Fruit fly (Drosophila melanogaster) whole organism, embryonic: ENCODE results near the gene CG42342.

Source experiments
- Adf1 ChIP-seq: fragments of 200-800 bp; sonication (Bioruptor generic); IDR thresholded peaks from 2 replicates; pipeline ENCODE4 v1.3.6; 2022; ENCODE audit warnings: missing biosample characterization, missing genetic modification characterization
- CG10321 ChIP-seq: fragments of 200-800 bp; sonication (Bioruptor generic); IDR thresholded peaks from 2 replicates; pipeline ENCODE4 v1.3.6; 2022; ENCODE audit warnings: missing biosample characterization, missing genetic modification characterization
- CG10543 ChIP-seq: fragments of 200-800 bp; sonication (Bioruptor generic); optimal IDR thresholded peaks from 3 replicates; lab custom pipeline; 2017; ENCODE audit warnings: missing biosample characterization, mild to moderate bottlenecking, missing genetic modification characterization, moderate library complexity
- CG10565 ChIP-seq: fragments of 200-800 bp; sonication (Bioruptor generic); optimal IDR thresholded peaks from 3 replicates; lab custom pipeline; 2016; ENCODE audit warnings: missing biosample characterization, mild to moderate bottlenecking, missing genetic modification characterization
- CG10979 ChIP-seq: fragments of 200-800 bp; sonication (Bioruptor generic); optimal IDR thresholded peaks from 2 replicates; lab custom pipeline; 2018; ENCODE audit warnings: missing biosample characterization, mild to moderate bottlenecking, missing genetic modification characterization, moderate library complexity
- CG11247 ChIP-seq: fragments of 200-800 bp; sonication (Bioruptor generic); IDR thresholded peaks from 2 replicates; pipeline ENCODE4 v1.3.6; 2022; ENCODE audit warnings: missing biosample characterization, missing genetic modification characterization
- CG11504 ChIP-seq: fragments of 200-800 bp; sonication (Bioruptor generic); optimal IDR thresholded peaks from 3 replicates; lab custom pipeline; 2019; ENCODE audit warnings: missing biosample characterization, mild to moderate bottlenecking, missing genetic modification characterization, moderate library complexity
- CG11723 ChIP-seq: fragments of 200-800 bp; sonication (Bioruptor generic); optimal IDR thresholded peaks from 2 replicates; lab custom pipeline; 2017; ENCODE audit warnings: missing biosample characterization, mild to moderate bottlenecking, missing genetic modification characterization
- CG18011 ChIP-seq: fragments of 200-800 bp; sonication (Bioruptor generic); optimal IDR thresholded peaks from 2 replicates; lab custom pipeline; 2017; ENCODE audit warnings: missing biosample characterization, missing genetic modification characterization, mild to moderate bottlenecking, moderate library complexity, missing genotype
- CG1832 ChIP-seq: fragments of 200-800 bp; sonication (Bioruptor generic); optimal IDR thresholded peaks from 2 replicates; lab custom pipeline; 2017; ENCODE audit warnings: missing biosample characterization, mild to moderate bottlenecking, missing genetic modification characterization, inconsistent platforms
- CG2120 ChIP-seq: fragments of 200-800 bp; sonication (Bioruptor generic); optimal IDR thresholded peaks from 3 replicates; lab custom pipeline; 2016; ENCODE audit warnings: missing biosample characterization, missing genetic modification characterization
- CG30431 ChIP-seq: fragments of 200-800 bp; sonication (Bioruptor generic); optimal IDR thresholded peaks from 2 replicates; lab custom pipeline; 2017; ENCODE audit warnings: missing biosample characterization, missing genetic modification characterization
- CG3065 ChIP-seq: fragments of 200-800 bp; sonication (Bioruptor generic); optimal IDR thresholded peaks from 2 replicates; lab custom pipeline; 2016; ENCODE audit warnings: missing biosample characterization, missing genetic modification characterization
- CG3995 ChIP-seq: fragments of 200-800 bp; sonication (Bioruptor generic); optimal IDR thresholded peaks from 3 replicates; lab custom pipeline; 2016; ENCODE audit warnings: missing biosample characterization, missing genetic modification characterization
- CG6272 ChIP-seq: fragments of 200-800 bp; sonication (Bioruptor generic); IDR thresholded peaks from 2 replicates; pipeline ENCODE4 v1.3.6; 2022; ENCODE audit warnings: missing biosample characterization, missing genetic modification characterization
- CG6813 ChIP-seq: fragments of 200-800 bp; sonication (Bioruptor generic); optimal IDR thresholded peaks from 2 replicates; lab custom pipeline; 2017; ENCODE audit warnings: missing biosample characterization, missing genetic modification characterization, mild to moderate bottlenecking, moderate library complexity, missing genetic modification reagents
- CG7372 ChIP-seq: fragments of 200-800 bp; sonication (Bioruptor generic); IDR thresholded peaks from 2 replicates; pipeline ENCODE4 v1.3.6; 2022; ENCODE audit warnings: missing biosample characterization, missing genetic modification characterization
- CG8478 ChIP-seq: fragments of >200 bp; optimal IDR thresholded peaks from 2 replicates; lab custom pipeline; 2018
- CG9876 ChIP-seq: fragments of 200-800 bp; sonication (Bioruptor generic); optimal IDR thresholded peaks from 2 replicates; lab custom pipeline; 2016; ENCODE audit warnings: missing biosample characterization, missing genetic modification characterization
- D19A ChIP-seq: fragments of 200-800 bp; optimal IDR thresholded peaks from 3 replicates; lab custom pipeline; 2019; ENCODE audit warnings: missing biosample characterization, mild to moderate bottlenecking, missing genetic modification characterization, moderate library complexity
- Deaf1 ChIP-seq: fragments of 200-800 bp; optimal IDR thresholded peaks from 3 replicates; lab custom pipeline; 2019; ENCODE audit warnings: missing biosample characterization, mild to moderate bottlenecking, missing genetic modification characterization, moderate library complexity
- Dip3 ChIP-seq: fragments of 200-800 bp; sonication (Bioruptor generic); optimal IDR thresholded peaks from 3 replicates; lab custom pipeline; 2016; ENCODE audit warnings: missing biosample characterization, missing genetic modification characterization
- Ets65A ChIP-seq: fragments of 200-800 bp; sonication (Bioruptor generic); peaks from one replicate; lab custom pipeline; 2016; ENCODE audit warnings: missing biosample characterization, missing genetic modification characterization
- H15 ChIP-seq: fragments of 200-800 bp; sonication (Bioruptor generic); IDR thresholded peaks from 3 replicates; pipeline ENCODE4 v1.3.6; 2022; ENCODE audit warnings: missing biosample characterization, missing genetic modification characterization
- HmgZ ChIP-seq: fragments of 200-800 bp; sonication (Bioruptor generic); optimal IDR thresholded peaks from 2 replicates; lab custom pipeline; 2018; ENCODE audit warnings: missing biosample characterization, mild to moderate bottlenecking, missing genetic modification characterization
- Kr ChIP-seq: fragments of 200-800 bp; sonication (Bioruptor generic); optimal IDR thresholded peaks from 2 replicates; lab custom pipeline; 2017; ENCODE audit warnings: missing biosample characterization, mild to moderate bottlenecking, missing genetic modification characterization
- Mad ChIP-seq: fragments of 200-800 bp; sonication (Bioruptor generic); optimal IDR thresholded peaks from 2 replicates; lab custom pipeline; 2016; ENCODE audit warnings: missing biosample characterization, missing genetic modification characterization
- Meics ChIP-seq: fragments of 200-800 bp; sonication (Bioruptor generic); optimal IDR thresholded peaks from 2 replicates; lab custom pipeline; 2017; ENCODE audit warnings: missing biosample characterization, mild to moderate bottlenecking, missing genetic modification characterization
- Ptx1 ChIP-seq: fragments of 200-800 bp; sonication (Bioruptor generic); IDR thresholded peaks from 2 replicates; pipeline ENCODE4 v1.3.6; 2022; ENCODE audit warnings: missing biosample characterization, missing genetic modification characterization
- Scr ChIP-seq: fragments of 200-800 bp; sonication (Bioruptor generic); IDR thresholded peaks from 2 replicates; pipeline ENCODE4 v1.3.6; 2022; ENCODE audit warnings: missing biosample characterization, missing genetic modification characterization; ENCODE audit not compliant: partially characterized antibody
- Ssrp ChIP-seq: fragments of 200-800 bp; sonication (Bioruptor generic); optimal IDR thresholded peaks from 2 replicates; lab custom pipeline; 2018; ENCODE audit warnings: missing biosample characterization, mild to moderate bottlenecking, missing genetic modification characterization, moderate library complexity
- al ChIP-seq: fragments of 200-800 bp; sonication (Bioruptor generic); IDR thresholded peaks from 2 replicates; pipeline ENCODE4 v1.3.6; 2022; ENCODE audit warnings: missing biosample characterization, missing genetic modification characterization
- ase ChIP-seq: fragments of 200-800 bp; sonication (Bioruptor generic); IDR thresholded peaks from 3 replicates; pipeline ENCODE4 v1.3.6; 2022; ENCODE audit warnings: missing biosample characterization, missing genetic modification characterization
- cg ChIP-seq: fragments of 200-800 bp; sonication (Bioruptor generic); optimal IDR thresholded peaks from 3 replicates; lab custom pipeline; 2019; ENCODE audit warnings: missing biosample characterization, mild to moderate bottlenecking, missing genetic modification characterization, moderate library complexity
- ci ChIP-seq: fragments of 200-800 bp; sonication (Bioruptor generic); IDR thresholded peaks from 3 replicates; pipeline ENCODE4 v1.3.6; 2022; ENCODE audit warnings: missing biosample characterization, missing genetic modification characterization
- dati ChIP-seq: fragments of 200-800 bp; sonication (Bioruptor generic); IDR thresholded peaks from 2 replicates; pipeline ENCODE4 v1.3.6; 2022; ENCODE audit warnings: missing biosample characterization, missing genetic modification characterization
- emc ChIP-seq: fragments of 200-800 bp; sonication (Bioruptor generic); optimal IDR thresholded peaks from 2 replicates; lab custom pipeline; 2016; ENCODE audit warnings: missing biosample characterization, missing genetic modification characterization
- esg ChIP-seq: fragments of 200-800 bp; sonication (Bioruptor generic); conservative IDR thresholded peaks from 2 replicates; pipeline ENCODE4 v1.3.6; 2022; ENCODE audit warnings: missing biosample characterization, missing genetic modification characterization
- ham ChIP-seq: fragments of 200-800 bp; sonication (Bioruptor generic); IDR thresholded peaks from 2 replicates; pipeline ENCODE4 v1.3.6; 2022; ENCODE audit warnings: missing biosample characterization, missing genetic modification characterization
- ind ChIP-seq: fragments of 200-800 bp; sonication (Bioruptor generic); optimal IDR thresholded peaks from 3 replicates; lab custom pipeline; 2016; ENCODE audit warnings: missing biosample characterization, missing genetic modification characterization
- lola ChIP-seq, 3 experiments: fragments of >200 bp in 2 of 3; fragments of 200-800 bp in 1 of 3; sonication (Bioruptor generic) in 1 of 3; optimal IDR thresholded peaks; 2 replicates each; lab custom pipeline; 2017 to 2019; ENCODE audit warnings: missing biosample characterization in 3 of 3, missing genetic modification characterization in 3 of 3, mild to moderate bottlenecking in 1 of 3, moderate library complexity in 1 of 3
- nerfin-1 ChIP-seq: fragments of 200-800 bp; sonication (Bioruptor generic); optimal IDR thresholded peaks from 3 replicates; lab custom pipeline; 2019; ENCODE audit warnings: missing biosample characterization, mild to moderate bottlenecking, missing genetic modification characterization, moderate library complexity
- pros ChIP-seq: fragments of 200-800 bp; sonication (Bioruptor generic); optimal IDR thresholded peaks from 3 replicates; lab custom pipeline; 2019; ENCODE audit warnings: missing biosample characterization, mild to moderate bottlenecking, missing genetic modification characterization, moderate library complexity
- seq ChIP-seq: fragments of 200-800 bp; sonication (Bioruptor generic); IDR thresholded peaks from 2 replicates; pipeline ENCODE4 v1.3.6; 2022; ENCODE audit warnings: missing biosample characterization, missing genetic modification characterization
- sisA ChIP-seq: fragments of 200-800 bp; sonication (Bioruptor generic); IDR thresholded peaks from 2 replicates; pipeline ENCODE4 v1.3.6; 2022; ENCODE audit warnings: missing biosample characterization, missing genetic modification characterization
- sob ChIP-seq: fragments of 200-800 bp; sonication (Bioruptor generic); IDR thresholded peaks from 2 replicates; pipeline ENCODE4 v1.3.6; 2022; ENCODE audit warnings: missing biosample characterization, missing genetic modification characterization
- tap ChIP-seq: fragments of 200-800 bp; optimal IDR thresholded peaks from 3 replicates; lab custom pipeline; 2019; ENCODE audit warnings: missing biosample characterization, mild to moderate bottlenecking, missing genetic modification characterization, moderate library complexity
- tll ChIP-seq, 2 experiments: fragments of 200-800 bp in 1 of 2; fragments of >200 bp in 1 of 2; sonication (Bioruptor generic) in 1 of 2; optimal IDR thresholded peaks; 2 replicates each; lab custom pipeline; 2017 to 2019; ENCODE audit warnings: missing biosample characterization in 2 of 2, missing genetic modification characterization in 2 of 2, mild to moderate bottlenecking in 1 of 2, moderate library complexity in 1 of 2
- tna ChIP-seq: fragments of 200-800 bp; sonication (Bioruptor generic); IDR thresholded peaks from 2 replicates; pipeline ENCODE4 v1.3.6; 2022; ENCODE audit warnings: missing biosample characterization, missing genetic modification characterization; ENCODE audit not compliant: partially characterized antibody
- toy ChIP-seq: fragments of 200-800 bp; sonication (Bioruptor generic); IDR thresholded peaks from 2 replicates; pipeline ENCODE4 v1.3.6; 2022; ENCODE audit warnings: missing biosample characterization, missing genetic modification characterization
- tup ChIP-seq: fragments of 200-800 bp; sonication (Bioruptor generic); optimal IDR thresholded peaks from 2 replicates; lab custom pipeline; 2016; ENCODE audit warnings: missing biosample characterization, mild to moderate bottlenecking, missing genetic modification characterization, moderate library complexity

CG42342 gene

dm6 chr3R:16573483-16574145 is 71.0 kb downstream of the CG42342 start, which contains the start of gene CG14903 (continued):
- no peak for TF ChIP-seq al (GFP tag; lab: Robert Waterston, UW)
- TF ChIP-seq Ssrp = peak; percentile 16
- TF ChIP-seq tup (GFP tag; lab: Kevin White, UChicago) = no peak
- no peak for TF ChIP-seq tap (tag; lab: Kevin White, UChicago)
- no peak for TF ChIP-seq toy (GFP tag; lab: Robert Waterston, UW)
- TF ChIP-seq CG8478 (lab: Kevin White, UChicago) = peak; percentile 23
- peak; percentile 18 for TF ChIP-seq CG9876 (GFP tag; lab: Kevin White, UChicago)
- no peak for TF ChIP-seq CG10979
- no peak for TF ChIP-seq tll (GFP tag; optimal IDR thresholded peaks at IDR 0.05; lab: Kevin White, UChicago)
- TF ChIP-seq CG11247 (GFP tag; lab: Robert Waterston, UW) = no peak
- TF ChIP-seq Kr (GFP tag; lab: Kevin White, UChicago) = no peak
- TF ChIP-seq CG6272 = peak; percentile 30; the same call in 1 of the 2 replicates
- TF ChIP-seq CG10321 (GFP tag; lab: Robert Waterston, UW) = no peak
- peak; percentile 78 for TF ChIP-seq Scr (GFP tag; lab: Robert Waterston, UW)
- TF ChIP-seq CG3995 (GFP tag; lab: Kevin White, UChicago) = peak; percentile 98
- TF ChIP-seq CG2120 = peak; percentile 49
- TF ChIP-seq HmgZ (tag; lab: Kevin White, UChicago) = peak; percentile 3
- TF ChIP-seq ase (GFP tag; lab: Robert Waterston, UW) = no peak
- no peak for TF ChIP-seq ham (GFP tag; lab: Robert Waterston, UW)
- no peak for TF ChIP-seq ind
- TF ChIP-seq seq (GFP tag; lab: Robert Waterston, UW) = no peak
- TF ChIP-seq H15 (GFP tag; lab: Robert Waterston, UW) = no peak
- no peak for TF ChIP-seq CG1832 (GFP tag; lab: Kevin White, UChicago)
- no peak for TF ChIP-seq dati (GFP tag; lab: Robert Waterston, UW)
- TF ChIP-seq nerfin-1 (tag; lab: Kevin White, UChicago) = no peak
- peak; percentile 7; the same call in 1 of the 2 replicates for TF ChIP-seq sob
- peak; percentile 20; the same call in 1 of the 2 replicates for TF ChIP-seq Ptx1 (GFP tag; lab: Robert Waterston, UW)
- TF ChIP-seq CG30431 = no peak
- peak; percentile 21; the same call in 1 of the 2 replicates for TF ChIP-seq tna
- peak; percentile 10 for TF ChIP-seq Dip3 (GFP tag; lab: Kevin White, UChicago)
- peak; percentile 69 for TF ChIP-seq sisA (GFP tag; lab: Robert Waterston, UW)
- no peak for TF ChIP-seq CG18011 (GFP tag; lab: Kevin White, UChicago)
- no peak for TF ChIP-seq emc
- TF ChIP-seq Meics (GFP tag; lab: Kevin White, UChicago) = no peak
- no peak for TF ChIP-seq CG3065 (GFP tag; lab: Kevin White, UChicago)
- peak; percentile 59 for TF ChIP-seq CG11504 (tag; lab: Kevin White, UChicago)
- no peak for TF ChIP-seq CG11723 (GFP tag; lab: Kevin White, UChicago)

dm6 chr3R:16583605-16584004 is 81.0 kb downstream of the CG42342 start, which contains the start of gene Scp2:
Gene Scp2, minus strand, starts transcription at chr3R:16583663.
- TF ChIP-seq Mad (no peak), CG10543 (GFP tag; lab: Kevin White, UChicago) (no peak), cg (GFP tag; lab: Kevin White, UChicago) (peak; percentile 62), Deaf1 (tag; lab: Kevin White, UChicago) (peak; percentile 64), CG9876 (GFP tag; lab: Kevin White, UChicago) (no peak), Adf1 (GFP tag; lab: Robert Waterston, UW) (peak; percentile 57; the same call in 1 of the 2 replicates), CG8478 (lab: Kevin White, UChicago) (peak; percentile 62), Ets65A (GFP tag; lab: Kevin White, UChicago) (peak; percentile 56), tna (no peak), CG7372 (GFP tag; lab: Robert Waterston, UW) (no peak), D19A (tag; lab: Kevin White, UChicago) (no peak), esg (GFP tag; lab: Robert Waterston, UW) (no peak), ci (no peak), pros (GFP tag; lab: Kevin White, UChicago) (no peak), CG10565 (GFP tag; lab: Kevin White, UChicago) (no peak), CG6813 (GFP tag; lab: Kevin White, UChicago) (no peak), lola (GFP tag; optimal IDR thresholded peaks at IDR 0.05; lab: Kevin White, UChicago) (no peak)
